Fruit fly (Drosophila melanogaster) whole organism, embryonic: Measurements from ENCODE around the gene yellow-f2.

Experiments
- Adf1 ChIP-seq: fragments of 200-800 bp; sonication (Bioruptor generic); IDR thresholded peaks from 2 replicates; pipeline ENCODE4 v1.3.6; 2022; ENCODE audit warnings: missing biosample characterization, missing genetic modification characterization
- Bgb ChIP-seq: fragments of 200-800 bp; sonication (Bioruptor generic); IDR thresholded peaks from 2 replicates; pipeline ENCODE4 v1.3.6; 2022; ENCODE audit warnings: missing biosample characterization, missing genetic modification characterization; ENCODE audit not compliant: partially characterized antibody
- CG10209 ChIP-seq: fragments of 200-800 bp; sonication (Bioruptor generic); optimal IDR thresholded peaks from 3 replicates; lab custom pipeline; 2017; ENCODE audit warnings: missing biosample characterization, mild to moderate bottlenecking, missing genetic modification characterization, missing genetic modification reagents
- CG10274 ChIP-seq: fragments of 200-800 bp; sonication (Bioruptor generic); optimal IDR thresholded peaks from 3 replicates; lab custom pipeline; 2017; ENCODE audit warnings: missing biosample characterization, mild to moderate bottlenecking, missing genetic modification characterization
- CG10979 ChIP-seq: fragments of 200-800 bp; sonication (Bioruptor generic); optimal IDR thresholded peaks from 2 replicates; lab custom pipeline; 2018; ENCODE audit warnings: missing biosample characterization, mild to moderate bottlenecking, missing genetic modification characterization, moderate library complexity
- CG11093 ChIP-seq: fragments of 200-800 bp; sonication (Bioruptor generic); IDR thresholded peaks from 3 replicates; pipeline ENCODE4 v1.3.6; 2022; ENCODE audit warnings: missing biosample characterization, missing genetic modification characterization
- CG11398 ChIP-seq: fragments of 200-800 bp; sonication (Bioruptor generic); optimal IDR thresholded peaks from 2 replicates; lab custom pipeline; 2016; ENCODE audit warnings: missing biosample characterization, missing genetic modification characterization
- CG11695 ChIP-seq: fragments of 200-800 bp; sonication (Bioruptor generic); IDR thresholded peaks from 3 replicates; pipeline ENCODE4 v1.3.6; 2022; ENCODE audit warnings: missing biosample characterization, missing genetic modification characterization
- CG12104 ChIP-seq: fragments of 200-800 bp; sonication (Bioruptor generic); optimal IDR thresholded peaks from 3 replicates; lab custom pipeline; 2016; ENCODE audit warnings: missing biosample characterization, missing genetic modification characterization
- CG13424 ChIP-seq: fragments of 200-800 bp; sonication (Bioruptor generic); optimal IDR thresholded peaks from 2 replicates; lab custom pipeline; 2019; ENCODE audit warnings: missing biosample characterization, mild to moderate bottlenecking, missing genetic modification characterization, moderate library complexity
- CG14050 ChIP-seq: fragments of 200-800 bp; sonication (Bioruptor generic); IDR thresholded peaks from 3 replicates; pipeline ENCODE4 v1.3.6; 2022; ENCODE audit warnings: missing biosample characterization, missing genetic modification characterization
- CG14441 ChIP-seq: fragments of 200-800 bp; sonication (Bioruptor generic); IDR thresholded peaks from 2 replicates; pipeline ENCODE4 v1.3.6; 2022; ENCODE audit warnings: missing biosample characterization, missing genetic modification characterization
- CG14710 ChIP-seq: fragments of 200-800 bp; sonication (Bioruptor generic); optimal IDR thresholded peaks from 3 replicates; lab custom pipeline; 2019; ENCODE audit warnings: missing biosample characterization, mild to moderate bottlenecking, missing genetic modification characterization, moderate library complexity
- CG15011 ChIP-seq: fragments of 200-800 bp; sonication (Bioruptor generic); optimal IDR thresholded peaks from 3 replicates; lab custom pipeline; 2018; ENCODE audit warnings: missing biosample characterization, mild to moderate bottlenecking, missing genetic modification characterization
- CG15269 ChIP-seq: fragments of 200-800 bp; sonication (Bioruptor generic); optimal IDR thresholded peaks from 2 replicates; lab custom pipeline; 2018; ENCODE audit warnings: missing biosample characterization, mild to moderate bottlenecking, missing genetic modification characterization, moderate library complexity
- CG16813 ChIP-seq: fragments of 200-800 bp; sonication (Bioruptor generic); IDR thresholded peaks from 3 replicates; pipeline ENCODE4 v1.3.6; 2022; ENCODE audit warnings: missing biosample characterization, missing genetic modification characterization; ENCODE audit not compliant: partially characterized antibody
- CG17568 ChIP-seq: fragments of 200-800 bp; sonication (Bioruptor generic); optimal IDR thresholded peaks from 2 replicates; lab custom pipeline; 2018; ENCODE audit warnings: missing biosample characterization, mild to moderate bottlenecking, missing genetic modification characterization, moderate library complexity
- CG17912 ChIP-seq: fragments of 200-800 bp; sonication (Bioruptor generic); optimal IDR thresholded peaks from 2 replicates; lab custom pipeline; 2018; ENCODE audit warnings: missing biosample characterization, mild to moderate bottlenecking, missing genetic modification characterization
- CG18599 ChIP-seq: fragments of 200-800 bp; sonication (Bioruptor generic); optimal IDR thresholded peaks from 3 replicates; lab custom pipeline; 2017; ENCODE audit warnings: missing biosample characterization, missing genetic modification characterization, mild to moderate bottlenecking, moderate library complexity, missing genetic modification reagents
- CG2116 ChIP-seq: fragments of 200-800 bp; sonication (Bioruptor generic); optimal IDR thresholded peaks from 3 replicates; lab custom pipeline; 2018; ENCODE audit warnings: missing biosample characterization, mild to moderate bottlenecking, missing genetic modification characterization
- CG3281 ChIP-seq: fragments of 200-800 bp; sonication (Bioruptor generic); optimal IDR thresholded peaks from 3 replicates; lab custom pipeline; 2017; ENCODE audit warnings: missing biosample characterization, mild to moderate bottlenecking, missing genetic modification characterization
- CG4730 ChIP-seq: fragments of 200-800 bp; sonication (Bioruptor generic); IDR thresholded peaks from 2 replicates; pipeline ENCODE4 v1.3.6; 2022; ENCODE audit warnings: missing biosample characterization, missing genetic modification characterization
- CG7372 ChIP-seq: fragments of 200-800 bp; sonication (Bioruptor generic); IDR thresholded peaks from 2 replicates; pipeline ENCODE4 v1.3.6; 2022; ENCODE audit warnings: missing biosample characterization, missing genetic modification characterization
- E2f2 ChIP-seq: fragments of 200-800 bp; sonication (Bioruptor generic); IDR thresholded peaks from 2 replicates; pipeline ENCODE4 v1.3.6; 2022; ENCODE audit warnings: missing biosample characterization, missing genetic modification characterization
- Hr39 ChIP-seq: fragments of >200 bp; optimal IDR thresholded peaks from 2 replicates; lab custom pipeline; 2017
- Hr78 ChIP-seq, 2 experiments: fragments of 200-800 bp in 1 of 2; fragments of >200 bp in 1 of 2; sonication (Bioruptor generic) in 1 of 2; optimal IDR thresholded peaks; 2 replicates each; lab custom pipeline; 2017 to 2019; ENCODE audit warnings: missing biosample characterization in 2 of 2, missing genetic modification characterization in 2 of 2, mild to moderate bottlenecking in 1 of 2, moderate library complexity in 1 of 2
- Kr ChIP-seq: fragments of 200-800 bp; sonication (Bioruptor generic); optimal IDR thresholded peaks from 2 replicates; lab custom pipeline; 2017; ENCODE audit warnings: missing biosample characterization, mild to moderate bottlenecking, missing genetic modification characterization
- Lpt ChIP-seq: fragments of >200 bp; optimal IDR thresholded peaks from 2 replicates; lab custom pipeline; 2018; ENCODE audit warnings: missing biosample characterization, missing genetic modification characterization
- Med ChIP-seq: fragments of 200-800 bp; sonication (Bioruptor generic); peaks from one replicate; lab custom pipeline; 2016; ENCODE audit warnings: missing biosample characterization, missing genetic modification characterization, mild to moderate bottlenecking, inconsistent platforms, moderate library complexity
- NC2β ChIP-seq: fragments of 200-800 bp; sonication (Bioruptor generic); optimal IDR thresholded peaks from 2 replicates; lab custom pipeline; 2016; ENCODE audit warnings: missing biosample characterization, missing genetic modification characterization
- Ravus ChIP-seq: fragments of 200-800 bp; sonication (Bioruptor generic); IDR thresholded peaks from 2 replicates; pipeline ENCODE4 v1.3.6; 2022; ENCODE audit warnings: missing biosample characterization, missing genetic modification characterization
- Ssrp ChIP-seq: fragments of 200-800 bp; sonication (Bioruptor generic); optimal IDR thresholded peaks from 2 replicates; lab custom pipeline; 2018; ENCODE audit warnings: missing biosample characterization, mild to moderate bottlenecking, missing genetic modification characterization, moderate library complexity
- cg ChIP-seq: fragments of 200-800 bp; sonication (Bioruptor generic); optimal IDR thresholded peaks from 3 replicates; lab custom pipeline; 2019; ENCODE audit warnings: missing biosample characterization, mild to moderate bottlenecking, missing genetic modification characterization, moderate library complexity
- chm ChIP-seq: fragments of 200-800 bp; sonication (Bioruptor generic); IDR thresholded peaks from 2 replicates; pipeline ENCODE4 v1.3.6; 2022; ENCODE audit warnings: missing biosample characterization, missing genetic modification characterization
- crol ChIP-seq: fragments of 200-800 bp; sonication (Bioruptor generic); IDR thresholded peaks from 2 replicates; pipeline ENCODE4 v1.3.6; 2022; ENCODE audit warnings: missing biosample characterization, missing genetic modification characterization
- dysf ChIP-seq: fragments of 200-800 bp; sonication (Bioruptor generic); IDR thresholded peaks from 3 replicates; pipeline ENCODE4 v1.3.6; 2022; ENCODE audit warnings: missing biosample characterization, missing genetic modification characterization
- ems ChIP-seq: fragments of 200-800 bp; sonication (Bioruptor generic); optimal IDR thresholded peaks from 3 replicates; lab custom pipeline; 2016; ENCODE audit warnings: missing biosample characterization, missing genetic modification characterization
- esg ChIP-seq: fragments of 200-800 bp; sonication (Bioruptor generic); conservative IDR thresholded peaks from 2 replicates; pipeline ENCODE4 v1.3.6; 2022; ENCODE audit warnings: missing biosample characterization, missing genetic modification characterization
- ewg ChIP-seq: fragments of 200-800 bp; sonication (Bioruptor generic); optimal IDR thresholded peaks from 3 replicates; lab custom pipeline; 2017; ENCODE audit warnings: mild to moderate bottlenecking, missing biosample characterization, missing genetic modification reagents, missing genetic modification characterization
- gro ChIP-seq: fragments of 200-800 bp; sonication (Bioruptor generic); optimal IDR thresholded peaks from 2 replicates; lab custom pipeline; 2016; ENCODE audit warnings: missing biosample characterization, missing genetic modification characterization
- inv ChIP-seq: fragments of 200-800 bp; sonication (Bioruptor generic); IDR thresholded peaks from 2 replicates; pipeline ENCODE4 v1.3.6; 2022; ENCODE audit warnings: missing biosample characterization, missing genetic modification characterization; ENCODE audit not compliant: partially characterized antibody
- kah ChIP-seq: fragments of 200-800 bp; sonication (Bioruptor generic); optimal IDR thresholded peaks from 2 replicates; lab custom pipeline; 2018; ENCODE audit warnings: missing biosample characterization, mild to moderate bottlenecking, missing genetic modification characterization
- lab ChIP-seq: fragments of 200-800 bp; sonication (Bioruptor generic); optimal IDR thresholded peaks from 3 replicates; lab custom pipeline; 2017; ENCODE audit warnings: missing biosample characterization, missing genetic modification characterization, mild to moderate bottlenecking, moderate library complexity, missing genetic modification reagents
- mld ChIP-seq: fragments of 200-800 bp; sonication (Bioruptor generic); IDR thresholded peaks from 3 replicates; pipeline ENCODE4 v1.3.6; 2022; ENCODE audit warnings: missing biosample characterization, missing genetic modification characterization; ENCODE audit not compliant: partially characterized antibody
- nmo ChIP-seq: fragments of 200-800 bp; sonication (Bioruptor generic); optimal IDR thresholded peaks from 2 replicates; lab custom pipeline; 2018; ENCODE audit warnings: missing biosample characterization, mild to moderate bottlenecking, missing genetic modification characterization, moderate library complexity
- peb ChIP-seq: fragments of 200-800 bp; sonication (Bioruptor generic); IDR thresholded peaks from 2 replicates; pipeline ENCODE4 v1.3.6; 2022; ENCODE audit warnings: missing biosample characterization, missing genetic modification characterization
- scrt ChIP-seq: fragments of 200-800 bp; sonication (Bioruptor generic); optimal IDR thresholded peaks from 2 replicates; lab custom pipeline; 2018; ENCODE audit warnings: missing biosample characterization, mild to moderate bottlenecking, missing genetic modification characterization, moderate library complexity
- shn ChIP-seq: fragments of 200-800 bp; sonication (Bioruptor generic); optimal IDR thresholded peaks from 3 replicates; lab custom pipeline; 2016; ENCODE audit warnings: missing biosample characterization, missing genetic modification characterization
- sna ChIP-seq: fragments of 200-800 bp; sonication (Bioruptor generic); IDR thresholded peaks from 2 replicates; pipeline ENCODE4 v1.3.6; 2022; ENCODE audit warnings: missing biosample characterization, missing genetic modification characterization; ENCODE audit not compliant: partially characterized antibody
- trem ChIP-seq: fragments of 200-800 bp; optimal IDR thresholded peaks from 3 replicates; lab custom pipeline; 2019; ENCODE audit warnings: missing biosample characterization, mild to moderate bottlenecking, missing genetic modification characterization, moderate library complexity
- zf30C ChIP-seq: fragments of 200-800 bp; sonication (Bioruptor generic); optimal IDR thresholded peaks from 3 replicates; lab custom pipeline; 2018; ENCODE audit warnings: missing biosample characterization, mild to moderate bottlenecking, missing genetic modification characterization

yellow-f2 gene

dm6 chr3R:13011621-13011963 lies 16.6 kb upstream of the yellow-f2 start, which contains the start of gene CtBP (continued):
- TF ChIP-seq esg (GFP tag; lab: Robert Waterston, UW) (no peak), CG16813 (GFP tag; lab: Robert Waterston, UW) (no peak), CG11398 (GFP tag; lab: Kevin White, UChicago) (no peak), shn (GFP tag; lab: Kevin White, UChicago) (no peak), Kr (no peak), CG12104 (GFP tag; lab: Kevin White, UChicago) (no peak), zf30C (GFP tag; lab: Kevin White, UChicago) (peak; percentile 24), cg (GFP tag; lab: Kevin White, UChicago) (no peak), Ssrp (tag; lab: Kevin White, UChicago) (no peak), CG11093 (no peak), CG18599 (no peak), CG3281 (GFP tag; lab: Kevin White, UChicago) (no peak), Adf1 (peak; percentile 23; the same call in 1 of the 2 replicates), CG17912 (GFP tag; lab: Kevin White, UChicago) (no peak), crol (GFP tag; lab: Robert Waterston, UW) (no peak), dysf (GFP tag; lab: Robert Waterston, UW) (no peak), Hr39 (no peak), peb (GFP tag; lab: Robert Waterston, UW) (no peak), CG14050 (GFP tag; lab: Robert Waterston, UW) (no peak), CG11695 (no peak), CG4730 (GFP tag; lab: Robert Waterston, UW) (no peak), scrt (GFP tag; lab: Kevin White, UChicago) (no peak), CG10209 (no peak), CG10979 (no peak), CG15269 (tag; lab: Kevin White, UChicago) (no peak), CG14710 (tag; lab: Kevin White, UChicago) (peak; percentile 14), CG17568 (GFP tag; lab: Kevin White, UChicago) (no peak), CG14441 (GFP tag; lab: Robert Waterston, UW) (no peak), Ravus (GFP tag; lab: Robert Waterston, UW) (no peak), lab (GFP tag; lab: Kevin White, UChicago) (no peak), inv (GFP tag; lab: Robert Waterston, UW) (no peak), chm (GFP tag; lab: Robert Waterston, UW) (0 out of 2 replicates have a peak, but pooled peaks have one; percentile 7), Hr78 (GFP tag; optimal IDR thresholded peaks at IDR 0.05; lab: Kevin White, UChicago) (no peak), Med (GFP tag; lab: Kevin White, UChicago) (peak; percentile 80), Lpt (GFP tag; lab: Kevin White, UChicago) (no peak), CG15011 (GFP tag; lab: Kevin White, UChicago) (no peak), kah (GFP tag; lab: Kevin White, UChicago) (no peak), ems (GFP tag; lab: Kevin White, UChicago) (no peak)

dm6 chr3R:13010905-13011620 lies 16.1 kb upstream of the yellow-f2 start, which contains the start of gene CG8031:
Gene CG8031, minus strand, starts transcription at chr3R:13011310.
- TF ChIP-seq NC2β (no peak), mld (no peak), Bgb (GFP tag; lab: Robert Waterston, UW) (0 out of 2 replicates have a peak, but pooled peaks have one; percentile 17), CG2116 (GFP tag; lab: Kevin White, UChicago) (peak; percentile 70), E2f2 (GFP tag; lab: Robert Waterston, UW) (0 out of 2 replicates have a peak, but pooled peaks have one; percentile 8), CG13424 (tag; lab: Kevin White, UChicago) (no peak), CG12104 (GFP tag; lab: Kevin White, UChicago) (peak; percentile 14), CG10274 (GFP tag; lab: Kevin White, UChicago) (no peak), gro (GFP tag; lab: Kevin White, UChicago) (no peak), CG7372 (GFP tag; lab: Robert Waterston, UW) (no peak), ewg (GFP tag; lab: Kevin White, UChicago) (no peak), nmo (GFP tag; lab: Kevin White, UChicago) (peak; percentile 68), trem (peak; percentile 26), sna (GFP tag; lab: Robert Waterston, UW) (peak; percentile 55; the same call in 1 of the 2 replicates)
